Worm (Caenorhabditis elegans) whole organism, L4/young adult: Measurements from ENCODE around the gene abi-1.

Experiments used
- W03F9.2 ChIP-seq: fragments of 150-350 bp; optimal IDR thresholded peaks from 2 replicates; lab custom pipeline; 2014; ENCODE audit warnings: missing biosample characterization, missing genetic modification characterization
- dao-5 ChIP-seq: sonication (generic microtip); optimal IDR thresholded peaks from 2 replicates; lab custom pipeline; 2016; ENCODE audit warnings: missing genotype, missing genetic modification characterization, moderate library complexity, missing compliant biosample characterization

ce11 chrIII:5734328-5734727, 41.8 kb upstream of the abi-1 start:
- TF ChIP-seq W03F9.2 (no peak), dao-5 (tag; lab: Kevin White, UChicago) (no peak)
